Worm (Caenorhabditis elegans): ENCODE data around the gene W04B5.3.

DNA sequence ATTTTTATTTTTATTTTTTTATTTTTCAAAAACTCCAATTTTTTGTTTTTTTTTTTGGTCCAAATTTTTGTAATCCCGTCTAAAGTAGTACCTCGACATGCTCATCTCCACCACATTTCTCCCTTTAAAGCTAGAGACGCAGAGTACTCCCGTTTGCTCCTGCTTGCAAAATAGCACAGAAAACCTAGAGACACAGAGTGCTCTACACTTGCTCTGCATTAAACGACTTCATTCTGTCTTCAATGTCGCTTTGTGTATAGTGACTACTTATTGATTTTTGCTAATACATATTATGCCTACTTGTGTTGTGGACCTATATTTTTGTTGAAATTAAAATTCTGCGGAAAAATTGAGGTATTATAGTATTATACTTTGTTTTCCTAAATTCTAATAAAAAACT, 7.8 kb downstream of the W04B5.3 start, which contains the start of gene W04B5.8:
- TF ChIP-seq dao-5 (tag; optimal IDR thresholded peaks at IDR 0.05) (no peak), W03F9.2 (tag; optimal IDR thresholded peaks at IDR 0.05) (no peak)
